Worm (Caenorhabditis elegans) whole organism, early embryonic: ENCODE data around the gene srlf-11.

ENCODE experiments used
- F13C5.2 ChIP-seq: sonication (generic microtip); optimal IDR thresholded peaks from 2 replicates; lab custom pipeline; 2017; ENCODE audit warnings: mild to moderate bottlenecking, missing genetic modification characterization, inconsistent platforms, missing compliant biosample characterization
- aly-1 ChIP-seq: sonication (generic microtip); optimal IDR thresholded peaks from 2 replicates; lab custom pipeline; 2016; ENCODE audit warnings: missing genetic modification characterization, missing compliant biosample characterization
- ama-1 ChIP-seq: fragments of 150-350 bp; optimal IDR thresholded peaks from 2 replicates; lab custom pipeline; 2014
- ceh-36 ChIP-seq: sonication (generic microtip); optimal IDR thresholded peaks from 2 replicates; lab custom pipeline; 2016; ENCODE audit warnings: missing genetic modification characterization, inconsistent platforms, missing compliant biosample characterization
- ets-7 ChIP-seq: sonication (generic microtip); optimal IDR thresholded peaks from 2 replicates; lab custom pipeline; 2016; ENCODE audit warnings: missing genotype, missing genetic modification characterization, missing compliant biosample characterization
- flt-1 ChIP-seq: fragments of 200-800 bp; sonication (Bioruptor generic); IDR thresholded peaks from 2 replicates; pipeline ENCODE4 v1.3.6; 2022; ENCODE audit warnings: missing genetic modification characterization, missing compliant biosample characterization
- hmbx-1 ChIP-seq: sonication (generic microtip); optimal IDR thresholded peaks from 2 replicates; lab custom pipeline; 2016; ENCODE audit warnings: mild to moderate bottlenecking, missing genetic modification characterization, missing compliant biosample characterization
- hmg-4 ChIP-seq: fragments of 200-800 bp; sonication (Bioruptor generic); optimal IDR thresholded peaks from 2 replicates; lab custom pipeline; 2018; ENCODE audit warnings: mild to moderate bottlenecking, missing genetic modification characterization, missing compliant biosample characterization
- pes-1 ChIP-seq: fragments of 200-800 bp; sonication (Bioruptor generic); IDR thresholded peaks from 2 replicates; pipeline ENCODE4 v1.3.6; 2022; ENCODE audit warnings: missing genetic modification reagents, missing genetic modification characterization, missing compliant biosample characterization
- scrt-1 ChIP-seq: fragments of 200-800 bp; sonication (Bioruptor generic); IDR thresholded peaks from 2 replicates; pipeline ENCODE4 v1.3.6; 2022; ENCODE audit warnings: missing genetic modification characterization, missing compliant biosample characterization
- tbx-11 ChIP-seq: fragments of 200-800 bp; sonication (Bioruptor generic); IDR thresholded peaks from 2 replicates; pipeline ENCODE4 v1.3.6; 2022; ENCODE audit warnings: missing genetic modification characterization, missing compliant biosample characterization
- tra-4 ChIP-seq: sonication (generic microtip); optimal IDR thresholded peaks from 2 replicates; lab custom pipeline; 2017; ENCODE audit warnings: missing genetic modification characterization, missing compliant biosample characterization

- TF ChIP-seq hmbx-1 (tag; lab: Kevin White, UChicago) (no peak), tra-4 (tag; lab: Kevin White, UChicago) (no peak), pes-1 (GFP tag; lab: Robert Waterston, UW) (no peak), hmg-4 (GFP tag; lab: Kevin White, UChicago) (no peak), flt-1 (GFP tag; lab: Robert Waterston, UW) (no peak), scrt-1 (GFP tag; lab: Robert Waterston, UW) (no peak), ceh-36 (tag; lab: Kevin White, UChicago) (no peak), ama-1 (lab: Kevin White, UChicago) (no peak), aly-1 (tag; lab: Kevin White, UChicago) (no peak), F13C5.2 (tag; lab: Kevin White, UChicago) (no peak), ets-7 (tag; lab: Kevin White, UChicago) (no peak), tbx-11 (GFP tag; lab: Robert Waterston, UW) (no peak)
Observed at ce11 chrIV:10884263-10884662, 1.6 kb downstream of the srlf-11 start, which contains the start of gene F13E9.5.
